Fruit fly (Drosophila melanogaster): ENCODE data around the gene GATAe.

DNA sequence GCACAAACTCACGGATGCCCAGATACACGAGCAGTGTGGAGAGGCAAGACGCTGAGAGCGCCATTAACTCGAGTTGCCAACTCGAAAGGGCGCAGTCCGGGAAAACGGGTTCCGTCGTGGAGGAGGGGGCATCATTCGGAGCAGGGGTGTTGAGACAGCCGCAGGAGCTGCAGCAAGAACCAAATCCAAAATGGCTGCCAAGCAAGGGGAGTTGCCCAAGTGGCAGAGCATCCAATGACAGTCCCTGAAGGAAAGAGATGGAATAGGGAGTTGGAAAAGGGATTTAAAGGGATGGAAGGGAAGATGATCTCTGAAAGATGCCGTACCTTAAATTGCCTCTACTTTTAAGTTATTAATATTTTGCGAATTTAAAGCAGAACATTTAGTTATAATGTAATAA, 29.1 kb downstream of the GATAe start:
- no peak for TF ChIP-seq CG4496 (GFP tag; IDR thresholded peaks at IDR 0.05)
- TF ChIP-seq CG8301 (tag; optimal IDR thresholded peaks at IDR 0.05), result no peak
- no peak for TF ChIP-seq CG34367 (tag; optimal IDR thresholded peaks at IDR 0.05)
